Worm (Caenorhabditis elegans) whole organism, L4/young adult: ENCODE results near the gene T14E8.2.

ENCODE experiments used
- W03F9.2 ChIP-seq: fragments of 150-350 bp; optimal IDR thresholded peaks from 2 replicates; lab custom pipeline; 2014; ENCODE audit warnings: missing biosample characterization, missing genetic modification characterization
- him-1 ChIP-seq: sonication (generic microtip); optimal IDR thresholded peaks from 2 replicates; lab custom pipeline; 2016; ENCODE audit warnings: missing genotype, missing genetic modification reagents, missing genetic modification characterization, missing compliant biosample characterization

ce11 chrX:6530046-6530445 is 12.7 kb upstream of the T14E8.2 start, which contains the start of gene ceh-60:
- TF ChIP-seq W03F9.2 (tag; lab: Kevin White, UChicago) (no peak), him-1 (tag; lab: Kevin White, UChicago) (no peak)
